Worm (Caenorhabditis elegans): ENCODE measurements around the gene srx-76.

Gene srx-76

DNA sequence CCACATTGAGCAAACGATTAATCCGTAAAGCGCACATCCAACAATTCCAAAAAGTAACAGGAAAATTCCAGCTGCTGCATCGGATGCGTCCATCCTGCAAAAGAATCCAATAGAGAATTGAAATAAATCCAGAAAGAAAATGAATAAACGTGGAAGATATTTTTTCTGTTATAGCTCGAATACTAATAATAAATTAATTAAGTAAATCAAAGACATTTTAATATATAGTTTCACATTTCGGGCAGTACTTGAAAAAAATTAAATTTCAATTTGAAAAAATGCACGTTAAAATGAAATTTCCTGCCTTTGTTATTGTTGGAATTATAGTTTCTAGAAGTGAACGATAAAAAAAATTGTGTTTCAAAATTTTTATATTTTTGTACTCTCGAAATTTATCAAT is 23.5 kb upstream of the srx-76 start, which contains the start of gene R13H4.7:
Gene R13H4.7 (minus strand): TSS at position 101 of the 400 bp plus-strand sequence.
- TF ChIP-seq sma-9 (GFP tag; optimal IDR thresholded peaks at IDR 0.05): no peak
- no peak for TF ChIP-seq sma-9 (tag; optimal IDR thresholded peaks at IDR 0.05)
- no peak for TF ChIP-seq F13H6.1 (tag; optimal IDR thresholded peaks at IDR 0.05)
- TF ChIP-seq lsy-2 (tag; optimal IDR thresholded peaks at IDR 0.05): no peak
- no peak for TF ChIP-seq blmp-1 (tag; optimal IDR thresholded peaks at IDR 0.05; ENCODE audit: insufficient read depth)
- no peak for TF ChIP-seq ztf-1 (GFP tag; conservative IDR thresholded peaks at IDR 0.05)
- TF ChIP-seq nhr-129 (tag; optimal IDR thresholded peaks at IDR 0.05): no peak
- TF ChIP-seq lin-13 (GFP tag; optimal IDR thresholded peaks at IDR 0.05): no peak
- TF ChIP-seq nhr-23 (tag; optimal IDR thresholded peaks at IDR 0.05): no peak
- no peak for TF ChIP-seq snpc-4 (tag; optimal IDR thresholded peaks at IDR 0.05)
- TF ChIP-seq lin-11 (tag; optimal IDR thresholded peaks at IDR 0.05): no peak
- TF ChIP-seq unc-55 (GFP tag; optimal IDR thresholded peaks at IDR 0.05): no peak
- TF ChIP-seq elt-3 (tag; optimal IDR thresholded peaks at IDR 0.05): no peak
- no peak for TF ChIP-seq nhr-10 (tag; optimal IDR thresholded peaks at IDR 0.05)

DNA sequence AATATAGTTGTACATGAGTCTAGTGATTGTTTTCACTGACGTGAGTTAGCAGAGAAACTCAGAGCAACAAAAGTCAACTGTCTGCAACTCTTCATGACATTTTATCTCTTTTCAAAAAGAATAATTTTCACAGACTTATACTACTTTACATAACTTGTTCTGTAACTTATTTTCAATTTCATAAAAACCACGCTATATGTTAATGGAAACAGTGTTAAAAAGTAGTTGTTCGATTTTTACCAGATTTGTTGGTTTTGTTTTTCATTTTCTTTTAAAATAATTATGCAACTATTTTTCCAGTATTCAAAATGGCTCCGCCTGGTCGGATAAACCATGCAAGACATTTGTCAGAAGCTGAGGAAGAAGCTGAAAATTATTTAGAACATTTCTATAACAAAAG is 16.6 kb upstream of the srx-76 start, which contains the start of gene sulp-4:
Gene sulp-4 (plus strand): TSS at position 301 of the 400 bp plus-strand sequence.
- TF ChIP-seq mbf-1 (tag; optimal IDR thresholded peaks at IDR 0.05) (no peak), lin-13 (GFP tag; optimal IDR thresholded peaks at IDR 0.05) (no peak), F13H6.1 (tag; optimal IDR thresholded peaks at IDR 0.05) (no peak), nhr-77 (tag; optimal IDR thresholded peaks at IDR 0.05) (no peak), nhr-25 (tag; optimal IDR thresholded peaks at IDR 0.05) (no peak), mdl-1 (tag; optimal IDR thresholded peaks at IDR 0.05) (no peak), ztf-11 (tag; optimal IDR thresholded peaks at IDR 0.05) (no peak)

- no peak for TF ChIP-seq lin-11 (tag; optimal IDR thresholded peaks at IDR 0.05)
- TF ChIP-seq ztf-1 (GFP tag; conservative IDR thresholded peaks at IDR 0.05): no peak
- TF ChIP-seq nhr-11 (tag; optimal IDR thresholded peaks at IDR 0.05): no peak
Observed at ce11 chrV:11876657-11877056, 15.0 kb upstream of the srx-76 start.

- no peak for TF ChIP-seq elt-1 (tag; optimal IDR thresholded peaks at IDR 0.05)
- TF ChIP-seq mdl-1 (tag; optimal IDR thresholded peaks at IDR 0.05): no peak
- TF ChIP-seq blmp-1 (tag; optimal IDR thresholded peaks at IDR 0.05; ENCODE audit: insufficient read depth): no peak
- TF ChIP-seq aly-2 (tag; optimal IDR thresholded peaks at IDR 0.05): no peak
- no peak for TF ChIP-seq lin-11 (tag; optimal IDR thresholded peaks at IDR 0.05)
- no peak for TF ChIP-seq egl-27 (tag; optimal IDR thresholded peaks at IDR 0.05)
Observed at ce11 chrV:11879732-11880131, 11.9 kb upstream of the srx-76 start, which contains the start of gene sulp-5. TSS of gene sulp-5 (plus strand) at chrV:11880032.

- no peak for TF ChIP-seq ceh-82 (tag; optimal IDR thresholded peaks at IDR 0.05)
- no peak for TF ChIP-seq egl-27 (tag; optimal IDR thresholded peaks at IDR 0.05)
- peak; percentile 34 for TF ChIP-seq nhr-129 (tag; optimal IDR thresholded peaks at IDR 0.05)
- no peak for TF ChIP-seq elt-1 (tag; optimal IDR thresholded peaks at IDR 0.05)
- no peak for TF ChIP-seq crh-2 (tag; optimal IDR thresholded peaks at IDR 0.05)
- no peak for TF ChIP-seq nhr-21 (tag; optimal IDR thresholded peaks at IDR 0.05)
- TF ChIP-seq ztf-1 (GFP tag; conservative IDR thresholded peaks at IDR 0.05): no peak
- no peak for TF ChIP-seq sma-3 (GFP tag; optimal IDR thresholded peaks at IDR 0.05)
- peak; percentile 2 for TF ChIP-seq sma-9 (GFP tag; optimal IDR thresholded peaks at IDR 0.05)
- TF ChIP-seq sma-9 (tag; optimal IDR thresholded peaks at IDR 0.05): no peak
- TF ChIP-seq ztf-4 (tag; optimal IDR thresholded peaks at IDR 0.05): no peak
- TF ChIP-seq nhr-12 (tag; optimal IDR thresholded peaks at IDR 0.05): no peak
Observed at ce11 chrV:11883215-11883614, 8.4 kb upstream of the srx-76 start.

DNA sequence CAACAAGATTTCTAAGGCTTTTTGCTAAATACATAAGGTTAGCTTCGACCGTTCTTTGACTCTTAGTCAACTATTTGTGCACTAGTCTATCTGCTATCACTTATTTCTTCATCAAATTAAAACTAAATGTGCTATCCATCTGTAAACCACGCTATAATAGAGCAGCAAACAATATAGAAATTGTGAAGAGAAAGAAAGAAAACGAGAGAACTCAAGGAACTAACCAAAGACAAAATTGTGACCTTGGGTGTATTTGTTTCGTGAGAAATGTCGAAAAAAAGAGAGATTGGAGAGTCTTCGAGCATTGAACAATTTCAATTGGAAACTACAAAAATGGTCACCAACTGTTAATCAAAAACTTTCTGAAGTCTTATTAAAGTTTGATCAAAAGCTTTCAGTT is 6.5 kb upstream of the srx-76 start:
- no peak for TF ChIP-seq C34F6.9 (tag; optimal IDR thresholded peaks at IDR 0.05)
- TF ChIP-seq ama-1 (optimal IDR thresholded peaks at IDR 0.05): no peak
- TF ChIP-seq nhr-129 (tag; optimal IDR thresholded peaks at IDR 0.05): peak; percentile 65
- no peak for TF ChIP-seq nhr-6 (tag; optimal IDR thresholded peaks at IDR 0.05)
- peak; percentile 71 for TF ChIP-seq sma-9 (GFP tag; optimal IDR thresholded peaks at IDR 0.05)
- no peak for TF ChIP-seq sma-9 (tag; optimal IDR thresholded peaks at IDR 0.05)
- peak; percentile 4 for TF ChIP-seq F13H6.1 (tag; optimal IDR thresholded peaks at IDR 0.05)
- TF ChIP-seq crh-2 (tag; optimal IDR thresholded peaks at IDR 0.05): peak; percentile 44
- peak; percentile 50 for TF ChIP-seq fos-1 (tag; optimal IDR thresholded peaks at IDR 0.05)
- no peak for TF ChIP-seq zag-1 (tag; optimal IDR thresholded peaks at IDR 0.05)

Measured in whole organism, L2 larva.